In genomic region chr2L:9166399-9166980, dm6 we compare ENCODE assay signal across 5 fruit fly cellular contexts.
TF ChIP-seq lines count a peak whose summit lies in the region.

CG9586 (minus strand) TSS chr2L:9166514.
tai (plus strand) TSS chr2L:9166778.

TF ChIP-seq in whole organism, adult, 20 proteins besides CTCF, POLR2A, EP300 and RAD21 (continued from another document):
- TF ChIP-seq tj (GFP tag; optimal IDR thresholded peaks at IDR 0.05; lab: Kevin White, UChicago) (peak; percentile 51), cnc (optimal IDR thresholded peaks at IDR 0.05; lab: Kevin White, UChicago) (no peak)

TF ChIP-seq in whole organism, embryonic, 481 proteins besides CTCF, POLR2A, EP300 and RAD21 (continued from another document and continues in another):
- TF ChIP-seq CG30403 (GFP tag; optimal IDR thresholded peaks at IDR 0.05; lab: Kevin White, UChicago) (peak; percentile 91), CG18599 (GFP tag; optimal IDR thresholded peaks at IDR 0.05; lab: Kevin White, UChicago) (peak; percentile 91), CG18764 (GFP tag; optimal IDR thresholded peaks at IDR 0.05; lab: Kevin White, UChicago) (peak; percentile 73), CG6683 (GFP tag; optimal IDR thresholded peaks at IDR 0.05; lab: Kevin White, UChicago) (peak; percentile 63), Scr (GFP tag; IDR thresholded peaks at IDR 0.05; lab: Robert Waterston, UW; ENCODE audit: partially characterized antibody) (peak; percentile 47), CG4404 (GFP tag; IDR thresholded peaks at IDR 0.05; lab: Robert Waterston, UW) (peak; percentile 78), gro (GFP tag; optimal IDR thresholded peaks at IDR 0.05; lab: Kevin White, UChicago) (no peak), CG13123 (GFP tag; optimal IDR thresholded peaks at IDR 0.05; lab: Kevin White, UChicago) (peak; percentile 77), CG14441 (GFP tag; IDR thresholded peaks at IDR 0.05; lab: Robert Waterston, UW) (peak; percentile 79), HLH3B (GFP tag; IDR thresholded peaks at IDR 0.05; lab: Robert Waterston, UW) (peak; percentile 76), vnd (GFP tag; IDR thresholded peaks at IDR 0.05; lab: Robert Waterston, UW; ENCODE audit: partially characterized antibody) (no peak), Optix (GFP tag; IDR thresholded peaks at IDR 0.05; lab: Robert Waterston, UW) (peak; percentile 47; the same call in 2 of the 3 replicates), CG7963 (GFP tag; IDR thresholded peaks at IDR 0.05; lab: Robert Waterston, UW; ENCODE audit: partially characterized antibody) (no peak), CG1603 (tag; optimal IDR thresholded peaks at IDR 0.05; lab: Kevin White, UChicago) (peak; percentile 53), tup (GFP tag; optimal IDR thresholded peaks at IDR 0.05; lab: Kevin White, UChicago) (peak; percentile 79), bigmax (GFP tag; optimal IDR thresholded peaks at IDR 0.05; lab: Kevin White, UChicago) (no peak), B-H1 (GFP tag; IDR thresholded peaks at IDR 0.05; lab: Robert Waterston, UW) (peak; percentile 66; the same call in 1 of the 3 replicates), sr (GFP tag; IDR thresholded peaks at IDR 0.05; lab: Robert Waterston, UW) (no peak; the same call in 2 of the 3 replicates), luna (GFP tag; optimal IDR thresholded peaks at IDR 0.05; lab: Kevin White, UChicago) (no peak), Rx (GFP tag; IDR thresholded peaks at IDR 0.05; lab: Robert Waterston, UW) (no peak), CG43689 (GFP tag; IDR thresholded peaks at IDR 0.05; lab: Robert Waterston, UW) (0 out of 2 replicates have a peak, but pooled peaks have one; percentile 27), Fer3 (tag; optimal IDR thresholded peaks at IDR 0.05; lab: Kevin White, UChicago) (peak; percentile 83), Fer2 (tag; optimal IDR thresholded peaks at IDR 0.05; lab: Kevin White, UChicago) (peak; percentile 59), row (GFP tag; IDR thresholded peaks at IDR 0.05; lab: Robert Waterston, UW) (peak; percentile 80), CG30431 (GFP tag; optimal IDR thresholded peaks at IDR 0.05; lab: Kevin White, UChicago) (peak; percentile 71), CG33557 (GFP tag; optimal IDR thresholded peaks at IDR 0.05; lab: Kevin White, UChicago) (peak; percentile 83), ken (GFP tag; IDR thresholded peaks at IDR 0.05; lab: Robert Waterston, UW) (peak; percentile 87), Sox100B (GFP tag; optimal IDR thresholded peaks at IDR 0.05; lab: Kevin White, UChicago) (peak; percentile 80), dan (GFP tag; IDR thresholded peaks at IDR 0.05; lab: Robert Waterston, UW) (no peak; the same call in 1 of the 2 replicates), CG6175 (GFP tag; IDR thresholded peaks at IDR 0.05; lab: Robert Waterston, UW) (peak; percentile 54; the same call in 2 of the 3 replicates), CG12299 (tag; optimal IDR thresholded peaks at IDR 0.05; lab: Kevin White, UChicago) (peak; percentile 63)

TF ChIP-seq in whole organism, prepupa, 60 proteins besides CTCF, POLR2A, EP300 and RAD21 (continued from another document and continues in another):
- TF ChIP-seq OdsH (GFP tag; optimal IDR thresholded peaks at IDR 0.05; lab: Kevin White, UChicago) (peak; percentile 82), ss (GFP tag; optimal IDR thresholded peaks at IDR 0.05; lab: Kevin White, UChicago) (peak; percentile 16 to 21), achi (GFP tag; optimal IDR thresholded peaks at IDR 0.05; lab: Kevin White, UChicago) (peak; percentile 80), spab (GFP tag; optimal IDR thresholded peaks at IDR 0.05; lab: Kevin White, UChicago) (no peak), CG1621 (tag; optimal IDR thresholded peaks at IDR 0.05; lab: Kevin White, UChicago) (peak; percentile 30), CG4318 (GFP tag; optimal IDR thresholded peaks at IDR 0.05; lab: Kevin White, UChicago) (no peak), CG6792 (GFP tag; optimal IDR thresholded peaks at IDR 0.05; lab: Kevin White, UChicago) (peak; percentile 73), CG32006 (GFP tag; optimal IDR thresholded peaks at IDR 0.05; lab: Kevin White, UChicago) (peak; percentile 69), fd59A (GFP tag; optimal IDR thresholded peaks at IDR 0.05; lab: Kevin White, UChicago) (no peak), net (GFP tag; optimal IDR thresholded peaks at IDR 0.05; lab: Kevin White, UChicago) (peak; percentile 73), Eip78C (GFP tag; lab: Kevin White, UChicago) (peak; percentile 90), Gug (GFP tag; IDR thresholded peaks at IDR 0.05; lab: Robert Waterston, UW) (peak; percentile 50), CG6163 (GFP tag; IDR thresholded peaks at IDR 0.05; lab: Robert Waterston, UW) (no peak; the same call in 1 of the 3 replicates), fkh (GFP tag; optimal IDR thresholded peaks at IDR 0.05; lab: Kevin White, UChicago) (peak; percentile 92), CG6276 (GFP tag; optimal IDR thresholded peaks at IDR 0.05; lab: Kevin White, UChicago) (no peak), Smox (GFP tag; optimal IDR thresholded peaks at IDR 0.05; lab: Kevin White, UChicago) (peak; percentile 62), acj6 (GFP tag; optimal IDR thresholded peaks at IDR 0.05; lab: Kevin White, UChicago) (peak; percentile 75), CG8119 (GFP tag; IDR thresholded peaks at IDR 0.05; lab: Robert Waterston, UW) (peak; percentile 59; the same call in 1 of the 3 replicates), Blimp-1 (GFP tag; optimal IDR thresholded peaks at IDR 0.05; lab: Kevin White, UChicago) (no peak), Sox102F (GFP tag; optimal IDR thresholded peaks at IDR 0.05; lab: Kevin White, UChicago) (peak; percentile 62), vri (GFP tag; optimal IDR thresholded peaks at IDR 0.05; lab: Kevin White, UChicago) (peak; percentile 55), CG9139 (GFP tag; optimal IDR thresholded peaks at IDR 0.05; lab: Kevin White, UChicago) (peak; percentile 11), CG11762 (GFP tag; optimal IDR thresholded peaks at IDR 0.05; lab: Kevin White, UChicago; ENCODE audit: insufficient read depth) (peak; percentile 60), CG3919 (GFP tag; optimal IDR thresholded peaks at IDR 0.05; lab: Kevin White, UChicago) (peak; percentile 80), dsx (GFP tag; optimal IDR thresholded peaks at IDR 0.05; lab: Kevin White, UChicago; ENCODE audit: poor library complexity, severe bottlenecking) (peak; percentile 56), Ets96B (tag; optimal IDR thresholded peaks at IDR 0.05; lab: Kevin White, UChicago) (peak; percentile 70), CG3032 (tag; optimal IDR thresholded peaks at IDR 0.05; lab: Kevin White, UChicago) (peak; percentile 79), CG31627 (GFP tag; optimal IDR thresholded peaks at IDR 0.05; lab: Kevin White, UChicago) (peak; percentile 47), CG10669 (GFP tag; optimal IDR thresholded peaks at IDR 0.05; lab: Kevin White, UChicago) (peak; percentile 35), CG16779 (tag; optimal IDR thresholded peaks at IDR 0.05; lab: Kevin White, UChicago) (peak; percentile 14), CG11294 (GFP tag; IDR thresholded peaks at IDR 0.05; lab: Robert Waterston, UW) (peak; percentile 55; the same call in 1 of the 2 replicates), salr (GFP tag; optimal IDR thresholded peaks at IDR 0.05; lab: Kevin White, UChicago) (peak in 1 of 2 experiments; percentile 2)

TF ChIP-seq in whole organism, pupa, 21 proteins besides CTCF, POLR2A, EP300 and RAD21 (continued from another document):
- peak; percentile 35 for TF ChIP-seq Pif1A (GFP tag; optimal IDR thresholded peaks at IDR 0.05; lab: Kevin White, UChicago)

TF ChIP-seq in whole organism, wandering third instar larva, 38 proteins besides CTCF, POLR2A, EP300 and RAD21 (continued from another document):
- no peak for TF ChIP-seq dl (GFP tag; optimal IDR thresholded peaks at IDR 0.05; lab: Kevin White, UChicago; ENCODE audit: insufficient read depth in 1 of 2, partially characterized antibody in 2 of 2)
- TF ChIP-seq CrebA (GFP tag; optimal IDR thresholded peaks at IDR 0.05; lab: Kevin White, UChicago; ENCODE audit: borderline replicate concordance), result no peak
- peak; percentile 84 for TF ChIP-seq rgr (GFP tag; optimal IDR thresholded peaks at IDR 0.05; lab: Kevin White, UChicago)
- TF ChIP-seq usp (GFP tag; optimal IDR thresholded peaks at IDR 0.05; lab: Kevin White, UChicago), result no peak
- TF ChIP-seq brk (GFP tag; optimal IDR thresholded peaks at IDR 0.05; lab: Kevin White, UChicago), result peak; percentile 84
- peak; percentile 71 for TF ChIP-seq Jra (GFP tag; optimal IDR thresholded peaks at IDR 0.05; lab: Kevin White, UChicago)
